Worm (Caenorhabditis elegans): Measurements from ENCODE around the gene srz-19.

DNA sequence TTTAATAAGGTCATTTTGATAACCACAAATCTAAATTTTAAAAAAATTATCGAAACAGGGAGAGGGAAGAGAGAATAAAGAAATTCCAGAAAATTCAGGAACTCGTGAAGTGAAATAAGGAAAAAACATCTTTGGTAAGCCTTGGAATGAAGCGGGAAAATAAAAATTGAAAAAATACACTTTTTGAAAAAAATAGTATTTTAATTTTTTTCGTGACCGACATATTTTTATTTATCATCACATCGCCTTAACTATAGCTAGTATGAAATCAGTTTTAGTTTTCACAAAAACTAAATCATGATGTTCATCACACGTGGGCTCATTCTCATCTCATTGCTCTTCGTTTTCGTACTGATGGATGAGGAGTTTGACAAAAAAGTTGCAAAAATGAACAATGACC lies 10.5 kb upstream of the srz-19 start, which contains the start of gene F56D6.13:
- TF ChIP-seq T22C8.4 (GFP tag; IDR thresholded peaks at IDR 0.05) (no peak), tab-1 (GFP tag; IDR thresholded peaks at IDR 0.05) (no peak), cog-1 (tag; optimal IDR thresholded peaks at IDR 0.05) (no peak), flt-1 (GFP tag; IDR thresholded peaks at IDR 0.05) (no peak), klf-2 (GFP tag; conservative IDR thresholded peaks at IDR 0.05) (no peak), med-1 (GFP tag; optimal IDR thresholded peaks at IDR 0.05; ENCODE audit: insufficient read depth) (no peak)

Data from whole organism, midembryonic.